Worm (Caenorhabditis elegans) whole organism, L3 larva: ENCODE measurements around the gene C41G11.1.

Experiments used
- fos-1 ChIP-seq: fragments of 150-350 bp; optimal IDR thresholded peaks from 2 replicates; lab custom pipeline; 2014; ENCODE audit warnings: missing biosample characterization, missing genetic modification characterization
- nhr-28 ChIP-seq: fragments of 150-350 bp; optimal IDR thresholded peaks from 2 replicates; lab custom pipeline; 2014; ENCODE audit warnings: missing biosample characterization, missing genetic modification characterization
- pha-4 ChIP-seq: fragments of 150-350 bp; optimal IDR thresholded peaks from 2 replicates; lab custom pipeline; 2014; ENCODE audit warnings: missing biosample characterization, missing genetic modification reagents, missing genetic modification characterization

DNA sequence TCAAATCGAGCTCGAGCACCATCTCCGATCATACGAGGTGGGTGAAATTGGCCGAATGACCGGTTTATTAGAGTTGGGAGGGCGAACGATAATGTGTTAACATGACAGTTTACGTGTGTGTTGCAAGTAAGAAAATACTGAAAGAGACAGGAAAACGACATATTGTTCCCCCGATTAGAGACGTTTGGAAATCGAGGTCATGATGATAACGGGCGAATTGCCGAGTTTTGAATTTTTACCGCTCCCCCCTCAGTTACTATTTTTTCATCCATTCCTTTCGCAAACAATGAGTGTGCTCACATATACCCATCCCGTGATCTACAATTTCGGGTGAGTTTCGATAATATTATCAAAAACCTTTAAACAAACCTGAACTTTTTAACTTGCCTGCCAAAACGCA, 50.3 kb downstream of the C41G11.1 start:
- TF ChIP-seq pha-4 = peak; percentile 41
- no peak for TF ChIP-seq nhr-28 (tag; lab: Kevin White, UChicago)
- no peak for TF ChIP-seq fos-1 (tag; lab: Kevin White, UChicago)
